Fruit fly (Drosophila melanogaster): ENCODE data around the gene CG4362.

Gene CG4362

DNA sequence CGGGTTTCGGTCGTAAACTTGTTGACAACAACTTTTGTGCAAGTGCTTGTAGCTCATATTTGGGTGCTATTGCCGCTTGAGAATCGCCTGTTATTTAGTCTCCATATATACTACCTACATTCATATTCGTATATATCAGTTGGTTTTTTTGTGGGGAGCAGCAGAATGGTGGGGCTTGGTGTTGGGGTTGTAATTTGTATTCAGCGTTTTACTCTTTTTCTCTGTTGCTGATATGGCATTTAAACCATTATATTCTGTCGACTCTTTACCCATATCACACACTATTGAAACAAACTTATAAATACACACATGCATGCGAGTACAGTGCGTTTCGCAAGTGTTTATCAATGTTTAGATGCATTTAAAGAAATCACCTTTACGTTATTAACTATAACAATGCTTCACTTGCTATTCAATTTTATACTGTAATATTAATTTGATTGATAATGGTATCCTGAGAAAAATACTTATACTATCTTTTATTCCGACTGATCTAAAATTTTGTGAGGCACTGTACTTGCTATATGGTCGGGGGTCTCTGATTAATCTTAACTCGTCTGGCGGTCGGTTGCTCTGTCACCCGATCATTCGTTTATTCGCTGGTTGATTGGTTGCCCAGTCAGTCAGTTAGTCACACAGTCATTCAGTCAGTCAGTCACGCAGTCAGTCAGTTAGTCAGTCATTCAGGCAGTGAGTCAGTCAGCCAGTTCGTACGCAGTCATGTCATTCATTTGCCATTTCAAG lies 45.9 kb downstream of the CG4362 start (continued):
- no peak for TF ChIP-seq disco-r (GFP tag; optimal IDR thresholded peaks at IDR 0.05)
- TF ChIP-seq CG6791 (GFP tag; IDR thresholded peaks at IDR 0.05; ENCODE audit: partially characterized antibody), result no peak
- peak; percentile 85 for TF ChIP-seq so (GFP tag; IDR thresholded peaks at IDR 0.05)
- peak; percentile 91 for TF ChIP-seq CG17359 (tag; optimal IDR thresholded peaks at IDR 0.05)
- TF ChIP-seq cato (GFP tag; optimal IDR thresholded peaks at IDR 0.05; ENCODE audit: borderline replicate concordance), result peak; percentile 22
- TF ChIP-seq dati (GFP tag; IDR thresholded peaks at IDR 0.05), result no peak
- peak in 1 of 2 experiments; percentile 57 for TF ChIP-seq Hr78 (GFP tag; optimal IDR thresholded peaks at IDR 0.05)
- peak; percentile 90 for TF ChIP-seq CG2712 (tag; optimal IDR thresholded peaks at IDR 0.05)
- peak; percentile 76 for TF ChIP-seq onecut (GFP tag; IDR thresholded peaks at IDR 0.05)
- TF ChIP-seq CG6689 (GFP tag; IDR thresholded peaks at IDR 0.05), result peak; percentile 70
- TF ChIP-seq cad (GFP tag; optimal IDR thresholded peaks at IDR 0.05), result no peak
- peak; percentile 79 for TF ChIP-seq Aef1 (GFP tag; IDR thresholded peaks at IDR 0.05)
- peak in 1 of 3 experiments; percentile 9 for TF ChIP-seq Stat92E (GFP tag; optimal IDR thresholded peaks at IDR 0.05)
- TF ChIP-seq Dip3 (GFP tag; optimal IDR thresholded peaks at IDR 0.05), result peak; percentile 89
- TF ChIP-seq CG15479 (GFP tag; optimal IDR thresholded peaks at IDR 0.05), result peak; percentile 6
- no peak; the same call in 1 of the 2 replicates for TF ChIP-seq CkIIα-i1 (GFP tag; IDR thresholded peaks at IDR 0.05)
- no peak for TF ChIP-seq h (optimal IDR thresholded peaks at IDR 0.05)
- peak; percentile 65 for TF ChIP-seq twi (tag; optimal IDR thresholded peaks at IDR 0.05)
- TF ChIP-seq PHDP (tag; optimal IDR thresholded peaks at IDR 0.05), result peak; percentile 92
- TF ChIP-seq CG7786 (GFP tag; optimal IDR thresholded peaks at IDR 0.05), result peak; percentile 86
- no peak for TF ChIP-seq Ets97D (GFP tag; optimal IDR thresholded peaks at IDR 0.05)
- TF ChIP-seq bab2 (GFP tag; optimal IDR thresholded peaks at IDR 0.05), result peak; percentile 70
- peak; percentile 70; the same call in 1 of the 2 replicates for TF ChIP-seq CG11247 (GFP tag; IDR thresholded peaks at IDR 0.05)
- TF ChIP-seq CG31365 (tag; optimal IDR thresholded peaks at IDR 0.05), result peak; percentile 68
- peak; percentile 83 for TF ChIP-seq Xrp1 (GFP tag; IDR thresholded peaks at IDR 0.05)
- TF ChIP-seq Six4 (GFP tag; optimal IDR thresholded peaks at IDR 0.05), result peak; percentile 67
- no peak; the same call in 1 of the 2 replicates for TF ChIP-seq Rx (GFP tag; IDR thresholded peaks at IDR 0.05)
- TF ChIP-seq zen2 (GFP tag; IDR thresholded peaks at IDR 0.05; ENCODE audit: partially characterized antibody), result no peak
- TF ChIP-seq jing (GFP tag; optimal IDR thresholded peaks at IDR 0.05), result peak; percentile 52
- TF ChIP-seq Eip74EF (GFP tag; optimal IDR thresholded peaks at IDR 0.05), result peak in 1 of 2 experiments; percentile 87
- peak; percentile 92 for TF ChIP-seq CG11504 (tag; optimal IDR thresholded peaks at IDR 0.05)
- TF ChIP-seq CG1602 (GFP tag; optimal IDR thresholded peaks at IDR 0.05), result peak; percentile 64
- TF ChIP-seq nau (GFP tag; optimal IDR thresholded peaks at IDR 0.05), result peak; percentile 78
- TF ChIP-seq hkb (optimal IDR thresholded peaks at IDR 0.05), result no peak
- peak; percentile 90 for TF ChIP-seq hkb (GFP tag; IDR thresholded peaks at IDR 0.05)
- peak; percentile 82 for TF ChIP-seq gcm (GFP tag; optimal IDR thresholded peaks at IDR 0.05)
- peak; percentile 53 for TF ChIP-seq ssp (GFP tag; IDR thresholded peaks at IDR 0.05)
- TF ChIP-seq fd102C (GFP tag; optimal IDR thresholded peaks at IDR 0.05), result no peak
- peak; percentile 77 for TF ChIP-seq CG13775 (GFP tag; optimal IDR thresholded peaks at IDR 0.05)
- TF ChIP-seq bcd (GFP tag; optimal IDR thresholded peaks at IDR 0.05), result peak; percentile 83
- no peak for TF ChIP-seq fru (optimal IDR thresholded peaks at IDR 0.05)
- peak; percentile 87 for TF ChIP-seq HLH3B (GFP tag; IDR thresholded peaks at IDR 0.05)
- peak; percentile 78 for TF ChIP-seq stc (GFP tag; IDR thresholded peaks at IDR 0.05)
- TF ChIP-seq maf-S (GFP tag; optimal IDR thresholded peaks at IDR 0.05), result peak; percentile 15
- peak; percentile 67 for TF ChIP-seq CG10654 (GFP tag; optimal IDR thresholded peaks at IDR 0.05)
- peak; percentile 78 for TF ChIP-seq Awh (GFP tag; IDR thresholded peaks at IDR 0.05)
- TF ChIP-seq hbn (GFP tag; IDR thresholded peaks at IDR 0.05; ENCODE audit: partially characterized antibody), result no peak
- TF ChIP-seq Myb (GFP tag; optimal IDR thresholded peaks at IDR 0.05), result peak; percentile 63
- peak; percentile 73 for TF ChIP-seq ems (GFP tag; optimal IDR thresholded peaks at IDR 0.05)
- no peak for TF ChIP-seq BEAF-32 (GFP tag; optimal IDR thresholded peaks at IDR 0.05)
